Worm (Caenorhabditis elegans) whole organism, L4/young adult: ENCODE data around the gene Y57A10C.9.

Experiments
- dao-5 ChIP-seq: sonication (generic microtip); optimal IDR thresholded peaks from 2 replicates; lab custom pipeline; 2016; ENCODE audit warnings: missing genotype, missing genetic modification characterization, moderate library complexity, missing compliant biosample characterization
- him-1 ChIP-seq: sonication (generic microtip); optimal IDR thresholded peaks from 2 replicates; lab custom pipeline; 2016; ENCODE audit warnings: missing genotype, missing genetic modification reagents, missing genetic modification characterization, missing compliant biosample characterization

- no peak for TF ChIP-seq him-1 (tag; lab: Kevin White, UChicago)
- no peak for TF ChIP-seq dao-5 (tag; lab: Kevin White, UChicago)
Observed at ce11 chrII:12401791-12402190, 36.5 kb downstream of the Y57A10C.9 start, which contains the start of gene sre-29.
